Comparison of ENCODE assay signal across 3 fruit fly cellular contexts in genomic region chrX:4943505-4943904, dm6.
TF ChIP-seq lines count a peak whose summit lies in the region.

No protein-coding gene starts in this region.

- no peak for TF ChIP-seq CTCF in whole organism, embryonic (GFP tag; optimal IDR thresholded peaks at IDR 0.05; lab: Kevin White, UChicago)

TF ChIP-seq in whole organism, adult, 20 proteins besides CTCF, POLR2A, EP300 and RAD21:
- TF ChIP-seq kay (GFP tag; lab: Kevin White, UChicago; ENCODE audit: borderline replicate concordance) (peak; percentile 59), tj (GFP tag; optimal IDR thresholded peaks at IDR 0.05; lab: Kevin White, UChicago) (no peak)

TF ChIP-seq in whole organism, embryonic, 481 proteins besides CTCF, POLR2A, EP300 and RAD21:
- TF ChIP-seq ewg (GFP tag; optimal IDR thresholded peaks at IDR 0.05; lab: Kevin White, UChicago) = no peak
- TF ChIP-seq D19A (tag; optimal IDR thresholded peaks at IDR 0.05; lab: Kevin White, UChicago) = peak; percentile 66

TF ChIP-seq in whole organism, pupa, 21 proteins besides CTCF, POLR2A, EP300 and RAD21:
- TF ChIP-seq EcR (GFP tag; optimal IDR thresholded peaks at IDR 0.05; lab: Kevin White, UChicago) = peak; percentile 60
- TF ChIP-seq Ets98B (GFP tag; IDR thresholded peaks at IDR 0.05; lab: Robert Waterston, UW) = no peak
